Fruit fly (Drosophila melanogaster): ENCODE results near the gene Hsc70-4.

DNA sequence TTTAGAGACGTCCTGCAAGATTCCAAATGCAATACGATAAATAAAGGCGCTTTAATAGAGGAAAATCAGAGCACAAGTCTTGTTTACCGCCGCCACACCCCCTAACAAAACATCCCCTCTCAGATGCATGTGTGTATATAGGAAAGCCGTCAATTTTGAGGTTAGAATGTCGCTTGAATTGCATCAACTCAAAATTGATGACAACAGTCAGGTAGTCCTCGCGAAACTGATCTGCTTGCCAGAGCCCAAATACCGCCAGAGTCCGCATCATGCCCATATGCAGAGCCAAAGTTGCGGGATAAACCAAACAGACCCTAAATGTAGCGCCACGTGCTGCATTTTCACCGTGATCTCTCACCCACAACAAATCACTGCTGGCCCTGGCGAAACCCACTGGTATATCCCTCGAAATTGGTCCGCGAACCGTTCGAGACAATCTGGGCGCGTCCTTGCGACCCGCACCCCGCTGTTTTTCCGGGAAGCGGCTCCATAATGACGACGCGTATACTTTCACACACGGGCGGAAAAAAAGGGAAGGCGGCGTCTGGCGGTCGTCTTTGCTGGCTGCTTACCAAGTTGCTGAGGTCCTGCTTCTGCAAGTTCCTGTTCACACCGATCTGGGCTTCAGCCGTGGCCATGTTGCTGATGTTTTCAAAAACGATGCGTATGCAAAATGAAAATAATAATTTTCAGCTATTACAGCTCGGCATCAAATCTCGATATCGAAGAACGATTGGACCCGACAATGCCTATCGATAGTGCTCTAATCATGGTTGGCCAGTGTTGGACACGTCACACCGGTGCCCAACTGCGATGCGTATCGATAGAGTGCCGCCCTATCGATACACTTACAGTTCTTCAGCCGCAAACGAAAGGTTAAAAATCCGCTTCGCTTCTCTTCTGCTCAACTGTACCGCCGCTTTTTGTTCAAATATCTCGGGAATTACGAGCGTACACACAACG is 20.5 kb downstream of the Hsc70-4 start, which contains the start of the genes eIF2gamma and Set:
- TF ChIP-seq CTCF (optimal IDR thresholded peaks at IDR 0.05) (no peak), CG8478 (optimal IDR thresholded peaks at IDR 0.05) (no peak)

Data from S2 (cell line).